Worm (Caenorhabditis elegans) whole organism, L4 larva: Measurements from ENCODE around the gene ddl-2.

ENCODE experiments used
- aha-1 ChIP-seq: fragments of 150-350 bp; peaks from one replicate; lab custom pipeline; 2014; ENCODE audit warnings: missing biosample characterization, missing genetic modification characterization
- ceh-82 ChIP-seq: sonication (generic microtip); optimal IDR thresholded peaks from 2 replicates; lab custom pipeline; 2017; ENCODE audit warnings: missing biosample characterization, missing genetic modification characterization
- daf-19 ChIP-seq: fragments of 200-800 bp; sonication (Bioruptor generic); conservative IDR thresholded peaks from 2 replicates; pipeline ENCODE4 v1.3.6; 2022; ENCODE audit warnings: missing genetic modification characterization, missing compliant biosample characterization
- dmd-8 ChIP-seq: fragments of 200-800 bp; sonication (Bioruptor generic); IDR thresholded peaks from 2 replicates; pipeline ENCODE4 v1.3.6; 2022; ENCODE audit warnings: missing genetic modification characterization, missing compliant biosample characterization
- hlh-11 ChIP-seq: fragments of 200-800 bp; sonication (Bioruptor generic); optimal IDR thresholded peaks from 2 replicates; lab custom pipeline; 2018; ENCODE audit warnings: mild to moderate bottlenecking, missing genetic modification characterization, missing compliant biosample characterization
- lin-39 ChIP-seq: fragments of 150-350 bp; optimal IDR thresholded peaks from 2 replicates; lab custom pipeline; 2014; ENCODE audit warnings: missing biosample characterization, missing genetic modification reagents, missing genetic modification characterization
- lsy-2 ChIP-seq, 2 experiments: fragments of 150-350 bp in 1 of 2; sonication (generic microtip) in 1 of 2; optimal IDR thresholded peaks; 2 replicates each; lab custom pipeline; 2014 to 2017; ENCODE audit warnings: missing biosample characterization in 2 of 2, missing genetic modification characterization in 2 of 2
- nhr-42 ChIP-seq: fragments of 200-800 bp; sonication (Bioruptor generic); IDR thresholded peaks from 2 replicates; pipeline ENCODE4 v1.3.6; 2022; ENCODE audit warnings: missing genetic modification characterization, missing compliant biosample characterization
- nhr-77 ChIP-seq: fragments of 150-350 bp; optimal IDR thresholded peaks from 2 replicates; lab custom pipeline; 2014; ENCODE audit warnings: missing biosample characterization, missing genetic modification characterization
- pha-4 ChIP-seq, 2 experiments: fragments of 150-350 bp in 1 of 2; fragments of 200-800 bp in 1 of 2; sonication (Bioruptor generic) in 1 of 2; IDR thresholded peaks in 1 of 2; optimal IDR thresholded peaks in 1 of 2; 2 replicates each; pipeline versions ENCODE4 v1.3.6 to Lab custom; 2014 to 2022; ENCODE audit warnings: missing genetic modification characterization in 2 of 2, missing genetic modification reagents in 2 of 2, missing biosample characterization in 1 of 2, missing compliant biosample characterization in 1 of 2
- pqm-1 ChIP-seq: sonication (generic microtip); optimal IDR thresholded peaks from 2 replicates; lab custom pipeline; 2017; ENCODE audit warnings: missing biosample characterization, missing genetic modification characterization
- snpc-4 ChIP-seq: fragments of 150-350 bp; optimal IDR thresholded peaks from 2 replicates; lab custom pipeline; 2014; ENCODE audit warnings: missing biosample characterization, missing genetic modification characterization
- zag-1 ChIP-seq: fragments of 150-350 bp; optimal IDR thresholded peaks from 2 replicates; lab custom pipeline; 2014; ENCODE audit warnings: missing biosample characterization, missing genetic modification characterization

ce11 chrII:13505386-13505785, 42.1 kb downstream of the ddl-2 start:
- no peak for TF ChIP-seq ceh-82 (tag; lab: Kevin White, UChicago)
- TF ChIP-seq daf-19 (GFP tag; lab: Robert Waterston, UW), result no peak
- no peak for TF ChIP-seq pha-4 (GFP tag; IDR thresholded peaks at IDR 0.05; lab: Robert Waterston, UW)
- no peak for TF ChIP-seq pha-4 (tag; optimal IDR thresholded peaks at IDR 0.05; lab: Kevin White, UChicago)
- no peak for TF ChIP-seq zag-1
- no peak for TF ChIP-seq nhr-77 (tag; lab: Kevin White, UChicago)
- TF ChIP-seq hlh-11 (tag; lab: Kevin White, UChicago), result no peak
- TF ChIP-seq pqm-1 (tag; lab: Kevin White, UChicago), result no peak
- no peak for TF ChIP-seq aha-1
- no peak for TF ChIP-seq nhr-42
- TF ChIP-seq lin-39 (tag; lab: Kevin White, UChicago), result no peak
- TF ChIP-seq snpc-4 (tag; lab: Kevin White, UChicago), result no peak
- no peak for TF ChIP-seq dmd-8 (GFP tag; lab: Robert Waterston, UW)
- TF ChIP-seq lsy-2 (tag; optimal IDR thresholded peaks at IDR 0.05; lab: Kevin White, UChicago), result no peak
